Fruit fly (Drosophila melanogaster): ENCODE data around the gene Dph2.

Gene Dph2

DNA sequence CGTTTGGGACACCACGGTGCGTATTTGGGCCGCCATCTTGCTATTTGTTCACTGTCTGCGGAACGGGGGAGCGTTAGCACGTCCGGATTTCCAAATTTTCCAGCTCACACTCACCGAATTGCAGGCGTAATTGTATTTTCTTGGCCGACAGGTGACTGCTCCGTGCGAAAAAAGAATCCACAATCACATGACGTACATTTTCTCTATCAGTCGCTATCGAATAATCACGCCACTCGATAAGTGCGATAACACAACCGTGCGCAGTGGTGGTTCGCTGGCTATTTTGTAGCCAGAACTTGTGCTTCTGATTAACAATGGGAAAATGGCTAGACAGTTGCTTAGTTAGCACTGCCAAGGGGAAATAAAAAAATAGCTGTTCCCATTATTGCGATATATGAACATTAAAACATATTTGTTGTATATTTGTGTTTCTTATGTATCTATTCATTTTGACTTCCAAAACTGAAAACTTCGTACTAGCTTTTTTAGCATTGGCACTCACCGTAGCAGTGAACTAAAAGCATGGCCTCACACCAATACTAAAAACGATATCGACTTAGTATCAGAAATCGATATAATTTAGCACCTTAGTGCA is 10.2 kb upstream of the Dph2 start, which contains the start of gene VhaPPA1-1 (continued):
- no peak for TF ChIP-seq CG4404 (GFP tag; IDR thresholded peaks at IDR 0.05)
- peak; percentile 74 for TF ChIP-seq Dref (GFP tag; IDR thresholded peaks at IDR 0.05)
- TF ChIP-seq CG4328 (GFP tag; optimal IDR thresholded peaks at IDR 0.05) = no peak
- no peak for TF ChIP-seq CG7963 (GFP tag; IDR thresholded peaks at IDR 0.05; ENCODE audit: partially characterized antibody)
- TF ChIP-seq CG9727 (GFP tag; optimal IDR thresholded peaks at IDR 0.05) = peak; percentile 32
- no peak for TF ChIP-seq klu (GFP tag; IDR thresholded peaks at IDR 0.05)
- TF ChIP-seq Antp (GFP tag; optimal IDR thresholded peaks at IDR 0.05) = no peak
- no peak for TF ChIP-seq CG9932 (GFP tag; IDR thresholded peaks at IDR 0.05)
- no peak for TF ChIP-seq ems (GFP tag; optimal IDR thresholded peaks at IDR 0.05)
- TF ChIP-seq exex (tag; optimal IDR thresholded peaks at IDR 0.05) = peak; percentile 17
- TF ChIP-seq Sin3A (optimal IDR thresholded peaks at IDR 0.05) = peak; percentile 98
- no peak for TF ChIP-seq Kr (GFP tag; optimal IDR thresholded peaks at IDR 0.05)
- no peak for TF ChIP-seq Mad (GFP tag; optimal IDR thresholded peaks at IDR 0.05)
- TF ChIP-seq shn (GFP tag; optimal IDR thresholded peaks at IDR 0.05) = no peak
- no peak for TF ChIP-seq trh (GFP tag; optimal IDR thresholded peaks at IDR 0.05)
- TF ChIP-seq CG7839 (tag; optimal IDR thresholded peaks at IDR 0.05) = peak; percentile 4
- no peak for TF ChIP-seq C15 (GFP tag; IDR thresholded peaks at IDR 0.05)
- TF ChIP-seq Doc2 (GFP tag; IDR thresholded peaks at IDR 0.05) = no peak
- peak; percentile 44; the same call in 1 of the 2 replicates for TF ChIP-seq MBD-R2 (GFP tag; IDR thresholded peaks at IDR 0.05)
- TF ChIP-seq ab (GFP tag; optimal IDR thresholded peaks at IDR 0.05) = no peak
- no peak for TF ChIP-seq Atf-2 (GFP tag; optimal IDR thresholded peaks at IDR 0.05)
- TF ChIP-seq CG14860 (GFP tag; IDR thresholded peaks at IDR 0.05; ENCODE audit: partially characterized antibody) = peak; percentile 68; the same call in 2 of the 3 replicates
- TF ChIP-seq MESR4 (GFP tag; optimal IDR thresholded peaks at IDR 0.05) = peak; percentile 96
- TF ChIP-seq Oli (tag; optimal IDR thresholded peaks at IDR 0.05) = no peak
- TF ChIP-seq repo (GFP tag; optimal IDR thresholded peaks at IDR 0.05) = no peak
- TF ChIP-seq eve (GFP tag; optimal IDR thresholded peaks at IDR 0.05) = no peak
- no peak for TF ChIP-seq CG42726 (GFP tag; IDR thresholded peaks at IDR 0.05; ENCODE audit: partially characterized antibody)
- TF ChIP-seq D (optimal IDR thresholded peaks at IDR 0.05) = no peak
- TF ChIP-seq D (GFP tag; optimal IDR thresholded peaks at IDR 0.05) = no peak
- TF ChIP-seq rib (GFP tag; IDR thresholded peaks at IDR 0.05) = no peak
- TF ChIP-seq chif (GFP tag; optimal IDR thresholded peaks at IDR 0.05) = no peak
- TF ChIP-seq Tbp (GFP tag; optimal IDR thresholded peaks at IDR 0.05) = peak; percentile 51
- TF ChIP-seq CG11696 (GFP tag; IDR thresholded peaks at IDR 0.05) = no peak
- no peak for TF ChIP-seq CG3281 (GFP tag; optimal IDR thresholded peaks at IDR 0.05)
- TF ChIP-seq CG32772 (GFP tag; IDR thresholded peaks at IDR 0.05) = no peak
- TF ChIP-seq CG17568 (GFP tag; optimal IDR thresholded peaks at IDR 0.05) = no peak
- no peak for TF ChIP-seq bsh (GFP tag; optimal IDR thresholded peaks at IDR 0.05)
- peak in 1 of 2 experiments; percentile 30 for TF ChIP-seq dpn (GFP tag; optimal IDR thresholded peaks at IDR 0.05)
- no peak for TF ChIP-seq Hr3 (GFP tag; optimal IDR thresholded peaks at IDR 0.05)
- TF ChIP-seq inv (GFP tag; IDR thresholded peaks at IDR 0.05; ENCODE audit: partially characterized antibody) = 0 out of 2 replicates have a peak, but pooled peaks have one; percentile 14
- TF ChIP-seq Bgb (GFP tag; IDR thresholded peaks at IDR 0.05; ENCODE audit: partially characterized antibody) = no peak; the same call in 1 of the 2 replicates
- peak; percentile 22 for TF ChIP-seq lilli (GFP tag; optimal IDR thresholded peaks at IDR 0.05)
- no peak for TF ChIP-seq zen2 (GFP tag; IDR thresholded peaks at IDR 0.05; ENCODE audit: partially characterized antibody)
- TF ChIP-seq crol (GFP tag; IDR thresholded peaks at IDR 0.05) = no peak
- TF ChIP-seq CG7928 (GFP tag; optimal IDR thresholded peaks at IDR 0.05) = no peak
- no peak for TF ChIP-seq CG11247 (GFP tag; IDR thresholded peaks at IDR 0.05)
- TF ChIP-seq wdn (GFP tag; IDR thresholded peaks at IDR 0.05) = no peak
- TF ChIP-seq fd3F (GFP tag; optimal IDR thresholded peaks at IDR 0.05) = no peak
- TF ChIP-seq Deaf1 (tag; optimal IDR thresholded peaks at IDR 0.05) = no peak
- peak; percentile 60; the same call in 1 of the 2 replicates for TF ChIP-seq E2f2 (GFP tag; IDR thresholded peaks at IDR 0.05)
- TF ChIP-seq CG8765 (GFP tag; IDR thresholded peaks at IDR 0.05) = no peak

Data from whole organism, embryonic.